Fruit fly (Drosophila melanogaster): ENCODE results near the gene CG42374.

Gene CG42374

dm6 chr3L:19263480-19264140 lies at the start of gene CG42374, which contains the start of gene Mettl5:
Gene CG42374, plus strand, starts transcription at chr3L:19263766.
Gene Mettl5, plus strand, starts transcription at chr3L:19263766.
- peak; percentile 34; the same call in 1 of the 2 replicates for TF ChIP-seq ranshi (GFP tag; IDR thresholded peaks at IDR 0.05)
- peak; percentile 12 for TF ChIP-seq CG6683 (GFP tag; optimal IDR thresholded peaks at IDR 0.05)
- no peak for TF ChIP-seq CG11398 (GFP tag; optimal IDR thresholded peaks at IDR 0.05)
- TF ChIP-seq zen2 (GFP tag; IDR thresholded peaks at IDR 0.05; ENCODE audit: partially characterized antibody), result no peak
- TF ChIP-seq ATbp (GFP tag; optimal IDR thresholded peaks at IDR 0.05), result no peak
- no peak for TF ChIP-seq kni (GFP tag; optimal IDR thresholded peaks at IDR 0.05)
- TF ChIP-seq CG12391 (tag; optimal IDR thresholded peaks at IDR 0.05), result peak; percentile 20
- no peak for TF ChIP-seq CG4730 (GFP tag; IDR thresholded peaks at IDR 0.05)
- TF ChIP-seq luna (GFP tag; optimal IDR thresholded peaks at IDR 0.05), result no peak
- TF ChIP-seq CG3726 (GFP tag; IDR thresholded peaks at IDR 0.05), result peak; percentile 21; the same call in 1 of the 3 replicates
- no peak for TF ChIP-seq gro (GFP tag; optimal IDR thresholded peaks at IDR 0.05)
- TF ChIP-seq CG10267 (tag; optimal IDR thresholded peaks at IDR 0.05), result no peak
- TF ChIP-seq eve (GFP tag; optimal IDR thresholded peaks at IDR 0.05), result no peak
- TF ChIP-seq ind (GFP tag; optimal IDR thresholded peaks at IDR 0.05), result peak; percentile 42
- peak; percentile 12; the same call in 1 of the 2 replicates for TF ChIP-seq CG31441 (GFP tag; IDR thresholded peaks at IDR 0.05)
- TF ChIP-seq kah (GFP tag; optimal IDR thresholded peaks at IDR 0.05), result peak; percentile 24
- no peak for TF ChIP-seq CG4282 (GFP tag; optimal IDR thresholded peaks at IDR 0.05)
- TF ChIP-seq Hmr (GFP tag; optimal IDR thresholded peaks at IDR 0.05), result peak; percentile 44
- peak; percentile 61; the same call in 1 of the 2 replicates for TF ChIP-seq stc (GFP tag; IDR thresholded peaks at IDR 0.05)
- TF ChIP-seq lola (GFP tag; optimal IDR thresholded peaks at IDR 0.05), result peak in 1 of 3 experiments; percentile 6
- no peak for TF ChIP-seq CG8765 (GFP tag; IDR thresholded peaks at IDR 0.05)
- peak; percentile 15 for TF ChIP-seq CG18011 (GFP tag; optimal IDR thresholded peaks at IDR 0.05)
- peak in 1 of 2 experiments; percentile 62 for TF ChIP-seq bsh (GFP tag; optimal IDR thresholded peaks at IDR 0.05)
- TF ChIP-seq Dref (GFP tag; IDR thresholded peaks at IDR 0.05), result no peak
- peak; percentile 17 for TF ChIP-seq CG10147 (GFP tag; optimal IDR thresholded peaks at IDR 0.05)
- TF ChIP-seq gcm (GFP tag; optimal IDR thresholded peaks at IDR 0.05), result peak; percentile 21
- TF ChIP-seq ash1 (GFP tag; optimal IDR thresholded peaks at IDR 0.05), result no peak
- TF ChIP-seq fd64A (GFP tag; optimal IDR thresholded peaks at IDR 0.05), result no peak
- TF ChIP-seq Ssrp (tag; optimal IDR thresholded peaks at IDR 0.05), result peak; percentile 31
- no peak for TF ChIP-seq pan (optimal IDR thresholded peaks at IDR 0.05)
- TF ChIP-seq pan (GFP tag; optimal IDR thresholded peaks at IDR 0.05 in 1 of 2, IDR thresholded peaks at IDR 0.05 in 1 of 2), result peak in 1 of 2 experiments; percentile 71
- TF ChIP-seq Nf-YC (tag; optimal IDR thresholded peaks at IDR 0.05), result no peak
- 0 out of 2 replicates have a peak, but pooled peaks have one; percentile 32 for TF ChIP-seq CG14014 (GFP tag; IDR thresholded peaks at IDR 0.05)
- no peak for TF ChIP-seq CG32772 (GFP tag; IDR thresholded peaks at IDR 0.05)
- no peak for TF ChIP-seq sna (GFP tag; IDR thresholded peaks at IDR 0.05; ENCODE audit: partially characterized antibody)
- TF ChIP-seq CG14965 (GFP tag; optimal IDR thresholded peaks at IDR 0.05; ENCODE audit: borderline replicate concordance), result no peak
- no peak for TF ChIP-seq tup (GFP tag; optimal IDR thresholded peaks at IDR 0.05)
- no peak for TF ChIP-seq ato (GFP tag; IDR thresholded peaks at IDR 0.05; ENCODE audit: partially characterized antibody)
- peak; percentile 54; the same call in 1 of the 2 replicates for TF ChIP-seq HLH3B (GFP tag; IDR thresholded peaks at IDR 0.05)
- TF ChIP-seq CG34376 (GFP tag; optimal IDR thresholded peaks at IDR 0.05), result no peak
- TF ChIP-seq nau (GFP tag; optimal IDR thresholded peaks at IDR 0.05), result peak; percentile 27
- no peak for TF ChIP-seq CG12155 (GFP tag; optimal IDR thresholded peaks at IDR 0.05)
- TF ChIP-seq dmrt99B (tag; optimal IDR thresholded peaks at IDR 0.05), result peak; percentile 47
- peak; percentile 9; the same call in 1 of the 2 replicates for TF ChIP-seq Taf1 (GFP tag; IDR thresholded peaks at IDR 0.05)
- no peak for TF ChIP-seq unc-4 (GFP tag; IDR thresholded peaks at IDR 0.05; ENCODE audit: partially characterized antibody)
- TF ChIP-seq ara (GFP tag; IDR thresholded peaks at IDR 0.05), result peak; percentile 39; the same call in 1 of the 2 replicates
- TF ChIP-seq CG14441 (GFP tag; IDR thresholded peaks at IDR 0.05), result peak; percentile 47; the same call in 1 of the 2 replicates
- peak; percentile 60 for TF ChIP-seq Meics (GFP tag; optimal IDR thresholded peaks at IDR 0.05)
